Worm (Caenorhabditis elegans): ENCODE results near the gene K02E10.5.

DNA sequence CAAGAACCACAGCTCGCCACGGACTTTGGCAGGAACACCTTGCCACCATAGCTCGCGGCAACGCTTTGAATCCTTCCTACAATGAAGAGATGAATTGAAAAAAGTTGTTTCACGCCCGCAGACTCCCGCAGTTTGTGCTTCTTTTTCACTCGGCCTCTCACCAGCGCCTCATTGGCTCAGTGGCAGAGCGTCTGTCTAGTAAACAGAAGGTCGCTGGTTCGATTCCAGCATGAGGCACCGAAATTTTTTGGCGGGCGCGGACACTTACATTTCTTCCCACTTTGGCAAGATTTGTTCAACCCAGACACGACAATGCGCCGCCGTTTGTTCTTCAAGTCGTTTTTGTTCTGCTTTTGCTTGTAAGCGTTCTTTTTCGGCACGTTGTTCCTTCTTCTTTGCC lies 49.2 kb upstream of the K02E10.5 start:
- TF ChIP-seq fkh-10 (GFP tag; optimal IDR thresholded peaks at IDR 0.05): peak; percentile 4
- TF ChIP-seq mdl-1 (tag; optimal IDR thresholded peaks at IDR 0.05): no peak
- no peak for TF ChIP-seq nhr-6 (tag; optimal IDR thresholded peaks at IDR 0.05)
- TF ChIP-seq fos-1 (tag; optimal IDR thresholded peaks at IDR 0.05): no peak
- peak; percentile 12 for TF ChIP-seq hlh-30 (tag; optimal IDR thresholded peaks at IDR 0.05; ENCODE audit: insufficient read depth)
- peak; percentile 28 for TF ChIP-seq Y48G9A.11 (GFP tag; IDR thresholded peaks at IDR 0.05)
- TF ChIP-seq aly-2 (tag; optimal IDR thresholded peaks at IDR 0.05): no peak
- no peak for TF ChIP-seq nhr-77 (tag; optimal IDR thresholded peaks at IDR 0.05)

Data from whole organism, L4 larva.